Fruit fly (Drosophila melanogaster) whole organism, embryonic: ENCODE results near the gene spg.

ENCODE experiments used
- ATbp ChIP-seq: fragments of 200-800 bp; sonication (Bioruptor generic); optimal IDR thresholded peaks from 2 replicates; lab custom pipeline; 2017; ENCODE audit warnings: missing biosample characterization, mild to moderate bottlenecking, missing genetic modification characterization, missing genetic modification reagents
- Antp ChIP-seq: fragments of 200-800 bp; sonication (Bioruptor generic); optimal IDR thresholded peaks from 3 replicates; lab custom pipeline; 2016; ENCODE audit warnings: missing biosample characterization, missing genetic modification characterization
- Bteb2 ChIP-seq: fragments of 200-800 bp; sonication (Bioruptor generic); optimal IDR thresholded peaks from 2 replicates; lab custom pipeline; 2016; ENCODE audit warnings: missing biosample characterization, missing genetic modification characterization
- CG10274 ChIP-seq: fragments of 200-800 bp; sonication (Bioruptor generic); optimal IDR thresholded peaks from 3 replicates; lab custom pipeline; 2017; ENCODE audit warnings: missing biosample characterization, mild to moderate bottlenecking, missing genetic modification characterization
- CG10654 ChIP-seq: fragments of 200-800 bp; sonication (Bioruptor generic); optimal IDR thresholded peaks from 2 replicates; lab custom pipeline; 2016; ENCODE audit warnings: missing biosample characterization, missing genetic modification characterization
- CG11723 ChIP-seq: fragments of 200-800 bp; sonication (Bioruptor generic); optimal IDR thresholded peaks from 2 replicates; lab custom pipeline; 2017; ENCODE audit warnings: missing biosample characterization, mild to moderate bottlenecking, missing genetic modification characterization
- CG14014 ChIP-seq: fragments of 200-800 bp; sonication (Bioruptor generic); IDR thresholded peaks from 2 replicates; pipeline ENCODE4 v1.3.6; 2022; ENCODE audit warnings: missing biosample characterization, missing genetic modification characterization
- CG14710 ChIP-seq: fragments of 200-800 bp; sonication (Bioruptor generic); optimal IDR thresholded peaks from 3 replicates; lab custom pipeline; 2019; ENCODE audit warnings: missing biosample characterization, mild to moderate bottlenecking, missing genetic modification characterization, moderate library complexity
- CG15696 ChIP-seq: fragments of 200-800 bp; sonication (Bioruptor generic); optimal IDR thresholded peaks from 2 replicates; lab custom pipeline; 2019; ENCODE audit warnings: missing biosample characterization, mild to moderate bottlenecking, missing genetic modification characterization, moderate library complexity
- CG17385 ChIP-seq: fragments of 200-800 bp; sonication (Bioruptor generic); optimal IDR thresholded peaks from 3 replicates; lab custom pipeline; 2018; ENCODE audit warnings: missing biosample characterization, mild to moderate bottlenecking, missing genetic modification characterization
- CG18619 ChIP-seq: fragments of 200-800 bp; sonication (Bioruptor generic); optimal IDR thresholded peaks from 3 replicates; lab custom pipeline; 2017; ENCODE audit warnings: missing biosample characterization, mild to moderate bottlenecking, missing genetic modification characterization
- CG2199 ChIP-seq: fragments of 200-800 bp; sonication (Bioruptor generic); IDR thresholded peaks from 3 replicates; pipeline ENCODE4 v1.3.6; 2022; ENCODE audit warnings: missing biosample characterization, missing genetic modification characterization
- CG42726 ChIP-seq: fragments of 200-800 bp; sonication (Bioruptor generic); IDR thresholded peaks from 2 replicates; pipeline ENCODE4 v1.3.6; 2022; ENCODE audit warnings: missing biosample characterization, missing genetic modification characterization; ENCODE audit not compliant: partially characterized antibody
- CG6689 ChIP-seq: fragments of 200-800 bp; sonication (Bioruptor generic); IDR thresholded peaks from 2 replicates; pipeline ENCODE4 v1.3.6; 2022; ENCODE audit warnings: missing biosample characterization, missing genetic modification characterization
- CG8388 ChIP-seq: fragments of 200-800 bp; sonication (Bioruptor generic); optimal IDR thresholded peaks from 2 replicates; lab custom pipeline; 2019; ENCODE audit warnings: missing biosample characterization, mild to moderate bottlenecking, missing genetic modification characterization, moderate library complexity
- CG9876 ChIP-seq: fragments of 200-800 bp; sonication (Bioruptor generic); optimal IDR thresholded peaks from 2 replicates; lab custom pipeline; 2016; ENCODE audit warnings: missing biosample characterization, missing genetic modification characterization
- CTCF ChIP-seq: fragments of 200-800 bp; sonication (Bioruptor generic); optimal IDR thresholded peaks from 2 replicates; lab custom pipeline; 2017; ENCODE audit warnings: missing biosample characterization, mild to moderate bottlenecking, missing genetic modification characterization, moderate library complexity
- Camta ChIP-seq: fragments of 200-800 bp; sonication (Bioruptor generic); optimal IDR thresholded peaks from 2 replicates; lab custom pipeline; 2016; ENCODE audit warnings: missing biosample characterization, missing genetic modification characterization
- D19A ChIP-seq: fragments of 200-800 bp; optimal IDR thresholded peaks from 3 replicates; lab custom pipeline; 2019; ENCODE audit warnings: missing biosample characterization, mild to moderate bottlenecking, missing genetic modification characterization, moderate library complexity
- Dbx ChIP-seq: fragments of 200-800 bp; sonication (Bioruptor generic); IDR thresholded peaks from 3 replicates; pipeline ENCODE4 v1.3.6; 2022; ENCODE audit warnings: missing biosample characterization, missing genetic modification characterization
- Dek ChIP-seq: fragments of 200-800 bp; sonication (Bioruptor generic); optimal IDR thresholded peaks from 3 replicates; lab custom pipeline; 2019; ENCODE audit warnings: missing biosample characterization, mild to moderate bottlenecking, missing genetic modification characterization, moderate library complexity
- H2.0 ChIP-seq: fragments of 200-800 bp; sonication (Bioruptor generic); IDR thresholded peaks from 2 replicates; pipeline ENCODE4 v1.3.6; 2022; ENCODE audit warnings: missing biosample characterization, missing genetic modification characterization
- HLHmδ ChIP-seq: fragments of 200-800 bp; sonication (Bioruptor generic); optimal IDR thresholded peaks from 2 replicates; lab custom pipeline; 2018; ENCODE audit warnings: missing biosample characterization, mild to moderate bottlenecking, missing genetic modification characterization, moderate library complexity
- Hr3 ChIP-seq: fragments of 200-800 bp; sonication (Bioruptor generic); optimal IDR thresholded peaks from 3 replicates; lab custom pipeline; 2016; ENCODE audit warnings: missing biosample characterization, missing genetic modification characterization
- Hr51 ChIP-seq, 2 experiments: fragments of 200-800 bp; sonication (Bioruptor generic); optimal IDR thresholded peaks; 2 replicates in 1 of 2; 3 replicates in 1 of 2; lab custom pipeline; 2016 to 2018; ENCODE audit warnings: missing biosample characterization in 2 of 2, missing genetic modification characterization in 2 of 2, mild to moderate bottlenecking in 1 of 2, moderate library complexity in 1 of 2
- Lim3 ChIP-seq: fragments of 200-800 bp; sonication (Bioruptor generic); IDR thresholded peaks from 2 replicates; pipeline ENCODE4 v1.3.6; 2022; ENCODE audit warnings: missing biosample characterization, missing genetic modification characterization
- MTF-1 ChIP-seq: fragments of 200-800 bp; sonication (Bioruptor generic); optimal IDR thresholded peaks from 2 replicates; lab custom pipeline; 2018; ENCODE audit warnings: missing biosample characterization, mild to moderate bottlenecking, missing genetic modification characterization, borderline replicate concordance
- Optix ChIP-seq: fragments of 200-800 bp; sonication (Bioruptor generic); IDR thresholded peaks from 3 replicates; pipeline ENCODE4 v1.3.6; 2022; ENCODE audit warnings: missing biosample characterization, missing genetic modification characterization
- Poxn ChIP-seq: fragments of 200-800 bp; sonication (Bioruptor generic); IDR thresholded peaks from 2 replicates; pipeline ENCODE4 v1.3.6; 2022; ENCODE audit warnings: missing biosample characterization, missing genetic modification characterization
- Ravus ChIP-seq: fragments of 200-800 bp; sonication (Bioruptor generic); IDR thresholded peaks from 2 replicates; pipeline ENCODE4 v1.3.6; 2022; ENCODE audit warnings: missing biosample characterization, missing genetic modification characterization
- Tbp ChIP-seq: fragments of >200 bp; optimal IDR thresholded peaks from 2 replicates; lab custom pipeline; 2018; ENCODE audit warnings: missing biosample characterization, missing genetic modification characterization
- Trl ChIP-seq, 3 experiments: fragments of >200 bp in 2 of 3; fragments of 200-800 bp in 1 of 3; sonication (Bioruptor generic) in 1 of 3; optimal IDR thresholded peaks; 2 replicates in 1 of 3; 3 replicates in 2 of 3; lab custom pipeline; 2016 to 2017; ENCODE audit warnings: missing biosample characterization in 1 of 3, missing genetic modification characterization in 1 of 3
- ase ChIP-seq: fragments of 200-800 bp; sonication (Bioruptor generic); IDR thresholded peaks from 3 replicates; pipeline ENCODE4 v1.3.6; 2022; ENCODE audit warnings: missing biosample characterization, missing genetic modification characterization
- ash1 ChIP-seq: fragments of 200-800 bp; sonication (Bioruptor generic); optimal IDR thresholded peaks from 2 replicates; lab custom pipeline; 2018; ENCODE audit warnings: missing biosample characterization, mild to moderate bottlenecking, missing genetic modification characterization
- az2 ChIP-seq: fragments of 200-800 bp; sonication (Bioruptor generic); optimal IDR thresholded peaks from 3 replicates; lab custom pipeline; 2016; ENCODE audit warnings: missing biosample characterization, missing genetic modification characterization
- bigmax ChIP-seq: fragments of 200-800 bp; sonication (Bioruptor generic); optimal IDR thresholded peaks from 2 replicates; lab custom pipeline; 2018; ENCODE audit warnings: missing biosample characterization, mild to moderate bottlenecking, missing genetic modification characterization
- cad ChIP-seq: fragments of >200 bp; optimal IDR thresholded peaks from 2 replicates; lab custom pipeline; 2017; ENCODE audit warnings: missing biosample characterization, missing genetic modification characterization
- chn ChIP-seq: fragments of 200-800 bp; sonication (Bioruptor generic); optimal IDR thresholded peaks from 2 replicates; lab custom pipeline; 2016; ENCODE audit warnings: missing biosample characterization, missing genetic modification characterization
- da ChIP-seq: fragments of 200-800 bp; sonication (Bioruptor generic); optimal IDR thresholded peaks from 2 replicates; lab custom pipeline; 2016; ENCODE audit warnings: missing biosample characterization, missing genetic modification characterization
- danr ChIP-seq: fragments of 200-800 bp; sonication (Bioruptor generic); IDR thresholded peaks from 2 replicates; pipeline ENCODE4 v1.3.6; 2022; ENCODE audit warnings: missing biosample characterization, missing genetic modification characterization
- eve ChIP-seq, 2 experiments: fragments of >200 bp; optimal IDR thresholded peaks; 2 replicates each; lab custom pipeline; 2017; ENCODE audit warnings: missing biosample characterization in 2 of 2, missing genetic modification characterization in 2 of 2
- grau ChIP-seq: fragments of 200-800 bp; optimal IDR thresholded peaks from 3 replicates; lab custom pipeline; 2019; ENCODE audit warnings: missing biosample characterization, mild to moderate bottlenecking, missing genetic modification characterization, moderate library complexity
- hbn ChIP-seq: fragments of 200-800 bp; sonication (Bioruptor generic); IDR thresholded peaks from 2 replicates; pipeline ENCODE4 v1.3.6; 2022; ENCODE audit warnings: missing biosample characterization, missing genetic modification characterization; ENCODE audit not compliant: partially characterized antibody
- sens ChIP-seq: fragments of 200-800 bp; sonication (Bioruptor generic); peaks from one replicate; lab custom pipeline; 2016; ENCODE audit warnings: missing biosample characterization, missing genetic modification characterization
- sima ChIP-seq: fragments of 200-800 bp; sonication (Bioruptor generic); optimal IDR thresholded peaks from 2 replicates; lab custom pipeline; 2016; ENCODE audit warnings: missing biosample characterization, missing genetic modification characterization
- sob ChIP-seq: fragments of 200-800 bp; sonication (Bioruptor generic); IDR thresholded peaks from 2 replicates; pipeline ENCODE4 v1.3.6; 2022; ENCODE audit warnings: missing biosample characterization, missing genetic modification characterization
- tin ChIP-seq: fragments of 200-800 bp; sonication (Bioruptor generic); optimal IDR thresholded peaks from 3 replicates; lab custom pipeline; 2016; ENCODE audit warnings: missing biosample characterization, missing genetic modification characterization
- tio ChIP-seq: fragments of 200-800 bp; sonication (Bioruptor generic); optimal IDR thresholded peaks from 2 replicates; lab custom pipeline; 2017; ENCODE audit warnings: missing biosample characterization, missing genetic modification characterization, inconsistent platforms
- wek ChIP-seq: fragments of 200-800 bp; sonication (Bioruptor generic); optimal IDR thresholded peaks from 3 replicates; lab custom pipeline; 2018; ENCODE audit warnings: missing biosample characterization, mild to moderate bottlenecking, missing genetic modification characterization, moderate library complexity
- yki ChIP-seq: fragments of >200 bp; optimal IDR thresholded peaks from 3 replicates; lab custom pipeline; 2018
- zfh2 ChIP-seq: fragments of 200-800 bp; sonication (Bioruptor generic); optimal IDR thresholded peaks from 2 replicates; lab custom pipeline; 2016; ENCODE audit warnings: missing biosample characterization, missing genetic modification characterization

spg gene

dm6 chr3R:28857287-28858024, 12.4 kb downstream of the spg start (continued):
- TF ChIP-seq MTF-1 (GFP tag; lab: Kevin White, UChicago) (no peak), CG9876 (no peak), CG10654 (GFP tag; lab: Kevin White, UChicago) (no peak), CG11723 (GFP tag; lab: Kevin White, UChicago) (peak; percentile 3), CG14014 (GFP tag; lab: Robert Waterston, UW) (no peak; the same call in 1 of the 2 replicates), ATbp (GFP tag; lab: Kevin White, UChicago) (peak; percentile 51), tio (GFP tag; lab: Kevin White, UChicago) (no peak), sob (GFP tag; lab: Robert Waterston, UW) (peak; percentile 47; the same call in 1 of the 2 replicates), cad (no peak), hbn (GFP tag; lab: Robert Waterston, UW) (no peak), CG17385 (GFP tag; lab: Kevin White, UChicago) (peak; percentile 51), Dbx (GFP tag; lab: Robert Waterston, UW) (no peak), CTCF (GFP tag; lab: Kevin White, UChicago) (no peak), Dek (tag; lab: Kevin White, UChicago) (no peak), CG8388 (GFP tag; lab: Kevin White, UChicago) (peak; percentile 45), CG6689 (GFP tag; lab: Robert Waterston, UW) (peak; percentile 52), Poxn (GFP tag; lab: Robert Waterston, UW) (no peak), Ravus (GFP tag; lab: Robert Waterston, UW) (no peak), grau (peak; percentile 46), H2.0 (peak; percentile 60), CG2199 (GFP tag; lab: Robert Waterston, UW) (no peak; the same call in 2 of the 3 replicates), CG42726 (GFP tag; lab: Robert Waterston, UW) (no peak), CG15696 (peak; percentile 1), Antp (peak; percentile 54), Tbp (GFP tag; lab: Kevin White, UChicago) (no peak), yki (lab: Kevin White, UChicago) (no peak), ase (GFP tag; lab: Robert Waterston, UW) (0 out of 3 replicates have a peak, but pooled peaks have one; percentile 22), chn (peak; percentile 15), da (GFP tag; lab: Kevin White, UChicago) (no peak), CG10274 (GFP tag; lab: Kevin White, UChicago) (no peak), Trl (optimal IDR thresholded peaks at IDR 0.05; lab: Kevin White, UChicago) (no peak), Trl (GFP tag; optimal IDR thresholded peaks at IDR 0.05; lab: Kevin White, UChicago) (peak; percentile 35), CG14710 (tag; lab: Kevin White, UChicago) (peak; percentile 22), D19A (peak; percentile 33), sens (peak; percentile 89), ash1 (GFP tag; lab: Kevin White, UChicago) (no peak), Hr51 (GFP tag; optimal IDR thresholded peaks at IDR 0.05; lab: Kevin White, UChicago) (peak in 1 of 2 experiments; percentile 50), Optix (GFP tag; lab: Robert Waterston, UW) (no peak), zfh2 (GFP tag; lab: Kevin White, UChicago) (no peak), HLHmδ (GFP tag; lab: Kevin White, UChicago) (no peak), danr (GFP tag; lab: Robert Waterston, UW) (0 out of 2 replicates have a peak, but pooled peaks have one; percentile 21), CG18619 (peak; percentile 11), Hr3 (GFP tag; lab: Kevin White, UChicago) (peak; percentile 26), az2 (GFP tag; lab: Kevin White, UChicago) (peak; percentile 17), eve (GFP tag; optimal IDR thresholded peaks at IDR 0.05; lab: Kevin White, UChicago) (no peak), Lim3 (no peak), sima (no peak), bigmax (GFP tag; lab: Kevin White, UChicago) (no peak), Bteb2 (GFP tag; lab: Kevin White, UChicago) (no peak), Camta (GFP tag; lab: Kevin White, UChicago) (peak; percentile 25), wek (no peak), tin (peak; percentile 15)
